Worm (Caenorhabditis elegans) whole organism, L4 larva: ENCODE measurements around the gene cri-2.

ENCODE experiments used
- ama-1 ChIP-seq: fragments of 150-350 bp; optimal IDR thresholded peaks from 2 replicates; lab custom pipeline; 2014; ENCODE audit warnings: inconsistent platforms, mixed read lengths
- pha-4 ChIP-seq, 2 experiments: fragments of 150-350 bp in 1 of 2; fragments of 200-800 bp in 1 of 2; sonication (Bioruptor generic) in 1 of 2; IDR thresholded peaks in 1 of 2; optimal IDR thresholded peaks in 1 of 2; 2 replicates each; pipeline versions ENCODE4 v1.3.6 to Lab custom; 2014 to 2022; ENCODE audit warnings: missing genetic modification characterization in 2 of 2, missing genetic modification reagents in 2 of 2, missing biosample characterization in 1 of 2, missing compliant biosample characterization in 1 of 2
- unc-62 ChIP-seq, 3 experiments: fragments of 150-350 bp in 1 of 3; sonication (generic microtip); optimal IDR thresholded peaks in 2 of 3; peaks in 1 of 3; 1 replicate in 1 of 3; 2 replicates in 2 of 3; lab custom pipeline; 2014 to 2017; ENCODE audit warnings: missing biosample characterization in 3 of 3, missing genetic modification characterization in 3 of 3, missing genetic modification reagents in 3 of 3, missing genotype in 1 of 3
- zag-1 ChIP-seq: fragments of 150-350 bp; optimal IDR thresholded peaks from 2 replicates; lab custom pipeline; 2014; ENCODE audit warnings: missing biosample characterization, missing genetic modification characterization

DNA sequence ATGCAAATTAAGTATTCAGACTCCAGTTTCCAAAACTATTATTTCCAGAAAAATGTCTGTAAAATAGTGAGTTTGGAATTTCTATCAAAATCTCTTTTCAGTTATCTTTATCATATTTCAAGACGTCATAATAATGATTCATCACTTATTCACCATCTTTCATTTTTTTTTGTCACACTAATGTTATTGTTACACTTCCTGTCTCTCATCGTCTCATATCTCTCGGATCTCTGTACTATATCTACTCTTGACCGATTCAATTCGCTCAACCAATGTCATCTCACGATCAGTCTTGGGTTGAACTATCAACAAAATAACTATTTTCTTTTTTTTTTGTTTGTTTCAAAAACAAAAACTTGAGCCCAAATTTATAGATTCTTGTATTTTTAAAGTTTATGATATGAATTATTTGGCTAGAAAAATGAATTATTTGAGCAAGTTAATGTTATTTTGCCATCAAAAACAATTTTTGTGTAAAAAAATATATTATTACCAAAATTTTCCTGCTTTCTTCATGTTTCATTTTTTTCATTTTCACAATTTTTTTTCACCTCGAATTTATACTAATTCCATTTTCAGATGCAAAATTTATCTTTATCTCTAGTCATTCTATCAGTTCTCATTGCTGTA is at the start of gene cri-2:
- TF ChIP-seq ama-1 (lab: Kevin White, UChicago) (no peak), zag-1 (tag; lab: Kevin White, UChicago) (no peak), pha-4 (GFP tag; IDR thresholded peaks at IDR 0.05; lab: Robert Waterston, UW) (no peak), pha-4 (tag; optimal IDR thresholded peaks at IDR 0.05; lab: Kevin White, UChicago) (no peak), unc-62 (GFP tag; optimal IDR thresholded peaks at IDR 0.05 in 1 of 2; lab: Kevin White, UChicago) (no peak), unc-62 (tag; optimal IDR thresholded peaks at IDR 0.05; lab: Kevin White, UChicago) (no peak)
